Worm (Caenorhabditis elegans): Measurements from ENCODE around the gene cnc-3.

cnc-3 gene

DNA sequence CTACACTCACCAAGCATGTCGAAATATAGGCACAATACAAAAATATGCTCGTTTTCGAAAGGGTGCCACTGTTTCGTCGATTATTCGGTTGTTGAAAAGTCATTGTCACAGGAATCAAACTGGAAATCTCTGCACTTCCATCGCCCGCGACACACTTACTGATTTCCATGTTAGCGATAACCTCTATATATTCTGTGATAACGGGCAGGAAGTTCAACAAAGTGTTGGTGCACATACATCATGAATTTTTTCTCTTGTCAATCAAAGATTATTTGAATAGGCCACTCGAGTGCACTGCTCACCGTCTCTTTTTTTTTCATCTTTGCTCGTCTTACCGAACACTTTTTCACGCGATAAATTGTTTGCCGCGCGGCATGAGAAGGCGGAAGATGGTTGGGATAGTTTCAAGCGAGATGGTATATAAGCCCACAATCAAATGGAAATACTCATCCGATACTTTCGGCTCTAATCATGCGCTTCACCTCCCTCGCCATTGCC, 16.8 kb downstream of the cnc-3 start, which contains the start of the genes fpn-1.2 and pqn-54 (continued):
- TF ChIP-seq F49E8.2 (tag; optimal IDR thresholded peaks at IDR 0.05; ENCODE audit: borderline replicate concordance) (no peak), zfp-3 (GFP tag; conservative IDR thresholded peaks at IDR 0.05) (no peak), fkh-10 (GFP tag; optimal IDR thresholded peaks at IDR 0.05) (no peak), lim-7 (GFP tag; IDR thresholded peaks at IDR 0.05) (no peak), lin-15B (tag; optimal IDR thresholded peaks at IDR 0.05) (no peak), lin-13 (GFP tag; optimal IDR thresholded peaks at IDR 0.05) (no peak), ceh-32 (tag; optimal IDR thresholded peaks at IDR 0.05; ENCODE audit: poor library complexity) (no peak), ztf-11 (tag; optimal IDR thresholded peaks at IDR 0.05) (no peak), snpc-4 (tag; optimal IDR thresholded peaks at IDR 0.05) (no peak), daf-16 (GFP tag; optimal IDR thresholded peaks at IDR 0.05) (no peak), daf-16 (tag; optimal IDR thresholded peaks at IDR 0.05) (peak; percentile 9), saeg-2 (GFP tag; IDR thresholded peaks at IDR 0.05) (no peak), aly-2 (tag; optimal IDR thresholded peaks at IDR 0.05) (no peak), mxl-3 (GFP tag; optimal IDR thresholded peaks at IDR 0.05) (no peak), egl-27 (tag; optimal IDR thresholded peaks at IDR 0.05) (no peak), nhr-28 (tag; optimal IDR thresholded peaks at IDR 0.05) (peak; percentile 66), zag-1 (tag; optimal IDR thresholded peaks at IDR 0.05) (no peak), vab-7 (GFP tag; IDR thresholded peaks at IDR 0.05) (no peak), F10B5.3 (tag; optimal IDR thresholded peaks at IDR 0.05) (no peak), jun-1 (tag; optimal IDR thresholded peaks at IDR 0.05) (no peak), hlh-11 (tag; optimal IDR thresholded peaks at IDR 0.05) (peak; percentile 26), nhr-77 (tag; optimal IDR thresholded peaks at IDR 0.05) (peak; percentile 26), nhr-41 (GFP tag; IDR thresholded peaks at IDR 0.05) (no peak), nhr-48 (tag; optimal IDR thresholded peaks at IDR 0.05) (no peak)

DNA sequence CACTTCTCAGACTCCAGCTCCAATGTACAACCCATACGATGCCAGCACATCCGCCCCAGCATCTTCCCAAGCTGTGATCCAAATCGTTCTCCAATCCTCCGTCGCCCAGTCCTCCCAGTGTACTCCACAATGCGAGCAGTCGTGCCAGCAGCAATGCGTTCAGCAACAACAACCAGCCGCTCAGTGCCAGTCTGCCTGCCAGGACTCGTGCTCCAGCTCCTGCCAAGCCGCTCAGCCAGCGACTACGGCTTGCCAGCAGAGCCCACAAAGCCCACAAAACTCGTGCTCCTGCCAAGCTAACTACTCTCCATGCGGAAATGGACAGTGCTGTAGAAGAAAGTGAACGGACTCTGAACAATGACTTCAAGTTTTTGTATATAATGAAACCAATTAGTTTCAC, 18.1 kb downstream of the cnc-3 start:
- 0 out of 2 replicates have a peak, but pooled peaks have one; percentile 30 for TF ChIP-seq F44E2.7 (GFP tag; IDR thresholded peaks at IDR 0.05)
- TF ChIP-seq daf-12 (tag; optimal IDR thresholded peaks at IDR 0.05), result no peak
- TF ChIP-seq fos-1 (tag; optimal IDR thresholded peaks at IDR 0.05), result no peak
- TF ChIP-seq ztf-11 (tag; optimal IDR thresholded peaks at IDR 0.05), result no peak
- no peak for TF ChIP-seq nhr-11 (tag; optimal IDR thresholded peaks at IDR 0.05)
- peak; percentile 89 for TF ChIP-seq set-16 (GFP tag; IDR thresholded peaks at IDR 0.05)
- TF ChIP-seq lim-7 (GFP tag; IDR thresholded peaks at IDR 0.05), result 0 out of 2 replicates have a peak, but pooled peaks have one; percentile 36
- TF ChIP-seq gei-8 (GFP tag; optimal IDR thresholded peaks at IDR 0.05), result no peak

DNA sequence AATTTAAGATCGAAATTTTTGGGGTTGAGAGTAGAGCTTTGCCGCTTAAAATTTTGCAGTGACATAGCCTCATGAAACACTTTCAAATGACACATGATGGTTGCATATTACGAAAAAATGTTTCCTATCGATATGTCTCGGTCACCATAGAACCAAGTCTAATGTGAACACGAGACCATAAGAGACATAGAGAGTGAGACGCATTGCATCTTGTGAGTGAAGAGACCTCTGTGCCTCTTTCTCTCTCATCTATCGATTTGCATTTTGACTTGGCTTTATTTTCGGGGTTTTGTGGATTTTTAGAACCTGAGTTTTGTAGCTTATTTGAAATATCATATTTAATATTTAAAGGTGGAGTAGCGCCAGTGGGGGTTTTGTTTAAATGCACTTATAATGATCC, 19.1 kb downstream of the cnc-3 start:
- TF ChIP-seq attf-4 (tag; optimal IDR thresholded peaks at IDR 0.05) (no peak), D1046.2 (GFP tag; IDR thresholded peaks at IDR 0.05) (no peak), nhr-41 (GFP tag; IDR thresholded peaks at IDR 0.05) (no peak), ceh-28 (tag; optimal IDR thresholded peaks at IDR 0.05) (no peak), mes-2 (tag; optimal IDR thresholded peaks at IDR 0.05; ENCODE audit: poor library complexity, severe bottlenecking) (peak; percentile 57), tra-1 (GFP tag; IDR thresholded peaks at IDR 0.05) (no peak), dve-1 (tag; optimal IDR thresholded peaks at IDR 0.05; ENCODE audit: insufficient read depth) (peak; percentile 43), nhr-6 (tag; optimal IDR thresholded peaks at IDR 0.05) (peak; percentile 32), hlh-11 (tag; optimal IDR thresholded peaks at IDR 0.05) (peak; percentile 42), ctbp-1 (GFP tag; IDR thresholded peaks at IDR 0.05) (no peak), hlh-30 (tag; optimal IDR thresholded peaks at IDR 0.05; ENCODE audit: insufficient read depth) (peak; percentile 97), gei-8 (GFP tag; optimal IDR thresholded peaks at IDR 0.05) (no peak), hmg-1.1 (GFP tag; IDR thresholded peaks at IDR 0.05) (peak; percentile 43; the same call in 1 of the 2 replicates), arid-1 (GFP tag; conservative IDR thresholded peaks at IDR 0.05) (no peak), set-16 (GFP tag; IDR thresholded peaks at IDR 0.05) (no peak), daf-19 (GFP tag; conservative IDR thresholded peaks at IDR 0.05) (no peak), unc-62 (GFP tag; optimal IDR thresholded peaks at IDR 0.05 in 1 of 2) (peak in 1 of 2 experiments; percentile 38), unc-62 (tag; optimal IDR thresholded peaks at IDR 0.05) (no peak), nhr-42 (GFP tag; IDR thresholded peaks at IDR 0.05) (no peak), nhr-28 (tag; optimal IDR thresholded peaks at IDR 0.05) (peak; percentile 36), dmd-6 (GFP tag; IDR thresholded peaks at IDR 0.05) (peak; percentile 50), sdz-12 (GFP tag; optimal IDR thresholded peaks at IDR 0.05) (no peak), mdl-1 (tag; optimal IDR thresholded peaks at IDR 0.05) (peak in 1 of 2 experiments; percentile 65), mep-1 (tag; optimal IDR thresholded peaks at IDR 0.05) (peak; percentile 31), nhr-76 (tag; optimal IDR thresholded peaks at IDR 0.05) (no peak)

Measured in whole organism, L4 larva.